Fruit fly (Drosophila melanogaster) whole organism, embryonic: ENCODE data around the gene CG9044.

Source experiments
- BEAF-32 ChIP-seq: fragments of 200-800 bp; sonication (Bioruptor generic); optimal IDR thresholded peaks from 3 replicates; lab custom pipeline; 2017; ENCODE audit warnings: missing biosample characterization, missing genetic modification characterization, mild to moderate bottlenecking, moderate library complexity, missing genetic modification reagents
- CG11504 ChIP-seq: fragments of 200-800 bp; sonication (Bioruptor generic); optimal IDR thresholded peaks from 3 replicates; lab custom pipeline; 2019; ENCODE audit warnings: missing biosample characterization, mild to moderate bottlenecking, missing genetic modification characterization, moderate library complexity
- CG11723 ChIP-seq: fragments of 200-800 bp; sonication (Bioruptor generic); optimal IDR thresholded peaks from 2 replicates; lab custom pipeline; 2017; ENCODE audit warnings: missing biosample characterization, mild to moderate bottlenecking, missing genetic modification characterization
- CG12219 ChIP-seq: fragments of 200-800 bp; sonication (Bioruptor generic); optimal IDR thresholded peaks from 3 replicates; lab custom pipeline; 2018; ENCODE audit warnings: missing biosample characterization, mild to moderate bottlenecking, missing genetic modification characterization
- CG12659 ChIP-seq: fragments of 200-800 bp; sonication (Bioruptor generic); optimal IDR thresholded peaks from 3 replicates; lab custom pipeline; 2017; ENCODE audit warnings: mild to moderate bottlenecking, missing biosample characterization, missing genetic modification reagents, missing genetic modification characterization
- CG12769 ChIP-seq: fragments of 200-800 bp; sonication (Bioruptor generic); optimal IDR thresholded peaks from 2 replicates; lab custom pipeline; 2019; ENCODE audit warnings: missing biosample characterization, mild to moderate bottlenecking, missing genetic modification characterization, moderate library complexity
- CG1603 ChIP-seq: fragments of 200-800 bp; sonication (Bioruptor generic); optimal IDR thresholded peaks from 2 replicates; lab custom pipeline; 2019; ENCODE audit warnings: missing biosample characterization, mild to moderate bottlenecking, missing genetic modification characterization, moderate library complexity
- CG16813 ChIP-seq: fragments of 200-800 bp; sonication (Bioruptor generic); IDR thresholded peaks from 3 replicates; pipeline ENCODE4 v1.3.6; 2022; ENCODE audit warnings: missing biosample characterization, missing genetic modification characterization; ENCODE audit not compliant: partially characterized antibody
- CG17829 ChIP-seq: fragments of 200-800 bp; optimal IDR thresholded peaks from 2 replicates; lab custom pipeline; 2019; ENCODE audit warnings: missing biosample characterization, mild to moderate bottlenecking, missing genetic modification characterization, moderate library complexity
- CG1792 ChIP-seq: fragments of 200-800 bp; sonication (Bioruptor generic); optimal IDR thresholded peaks from 2 replicates; lab custom pipeline; 2016; ENCODE audit warnings: missing biosample characterization, missing genetic modification characterization
- CG18262 ChIP-seq: fragments of 200-800 bp; optimal IDR thresholded peaks from 3 replicates; lab custom pipeline; 2019; ENCODE audit warnings: missing biosample characterization, mild to moderate bottlenecking, missing genetic modification characterization, moderate library complexity
- CG2116 ChIP-seq: fragments of 200-800 bp; sonication (Bioruptor generic); optimal IDR thresholded peaks from 3 replicates; lab custom pipeline; 2018; ENCODE audit warnings: missing biosample characterization, mild to moderate bottlenecking, missing genetic modification characterization
- CG2199 ChIP-seq: fragments of 200-800 bp; sonication (Bioruptor generic); IDR thresholded peaks from 3 replicates; pipeline ENCODE4 v1.3.6; 2022; ENCODE audit warnings: missing biosample characterization, missing genetic modification characterization
- CG2202 ChIP-seq: fragments of 200-800 bp; sonication (Bioruptor generic); optimal IDR thresholded peaks from 2 replicates; lab custom pipeline; 2018; ENCODE audit warnings: missing biosample characterization, mild to moderate bottlenecking, missing genetic modification characterization
- CG2712 ChIP-seq: fragments of 200-800 bp; optimal IDR thresholded peaks from 3 replicates; lab custom pipeline; 2019; ENCODE audit warnings: missing biosample characterization, mild to moderate bottlenecking, missing genetic modification characterization, moderate library complexity
- CG30020 ChIP-seq: fragments of 200-800 bp; optimal IDR thresholded peaks from 2 replicates; lab custom pipeline; 2019; ENCODE audit warnings: missing biosample characterization, mild to moderate bottlenecking, missing genetic modification characterization, moderate library complexity
- CG31388 ChIP-seq: fragments of 200-800 bp; sonication (Bioruptor generic); optimal IDR thresholded peaks from 2 replicates; lab custom pipeline; 2016; ENCODE audit warnings: missing biosample characterization, missing genetic modification characterization
- CG34422 ChIP-seq: fragments of 200-800 bp; sonication (Bioruptor generic); IDR thresholded peaks from 3 replicates; pipeline ENCODE4 v1.3.6; 2022; ENCODE audit warnings: missing biosample characterization, missing genetic modification characterization
- CG4404 ChIP-seq: fragments of 200-800 bp; sonication (Bioruptor generic); IDR thresholded peaks from 2 replicates; pipeline ENCODE4 v1.3.6; 2022; ENCODE audit warnings: missing biosample characterization, missing genetic modification characterization
- CG6175 ChIP-seq: fragments of 200-800 bp; sonication (Bioruptor generic); IDR thresholded peaks from 3 replicates; pipeline ENCODE4 v1.3.6; 2022; ENCODE audit warnings: missing biosample characterization, missing genetic modification characterization
- CG6689 ChIP-seq: fragments of 200-800 bp; sonication (Bioruptor generic); IDR thresholded peaks from 2 replicates; pipeline ENCODE4 v1.3.6; 2022; ENCODE audit warnings: missing biosample characterization, missing genetic modification characterization
- CG7987 ChIP-seq: fragments of 200-800 bp; sonication (Bioruptor generic); optimal IDR thresholded peaks from 2 replicates; lab custom pipeline; 2018; ENCODE audit warnings: missing biosample characterization, mild to moderate bottlenecking, missing genetic modification characterization, moderate library complexity
- Chrac-16 ChIP-seq: fragments of 200-800 bp; sonication (Bioruptor generic); optimal IDR thresholded peaks from 3 replicates; lab custom pipeline; 2016; ENCODE audit warnings: missing biosample characterization, missing genetic modification characterization
- Doc3 ChIP-seq: fragments of 200-800 bp; sonication (Bioruptor generic); IDR thresholded peaks from 3 replicates; pipeline ENCODE4 v1.3.6; 2022; ENCODE audit warnings: missing biosample characterization, missing genetic modification characterization; ENCODE audit not compliant: partially characterized antibody
- Eip74EF ChIP-seq, 2 experiments: fragments of 200-800 bp in 1 of 2; fragments of >200 bp in 1 of 2; sonication (Bioruptor generic) in 1 of 2; optimal IDR thresholded peaks; 2 replicates each; lab custom pipeline; 2017 to 2019; ENCODE audit warnings: missing biosample characterization in 2 of 2, missing genetic modification characterization in 2 of 2, mild to moderate bottlenecking in 1 of 2, moderate library complexity in 1 of 2
- HLHmδ ChIP-seq: fragments of 200-800 bp; sonication (Bioruptor generic); optimal IDR thresholded peaks from 2 replicates; lab custom pipeline; 2018; ENCODE audit warnings: missing biosample characterization, mild to moderate bottlenecking, missing genetic modification characterization, moderate library complexity
- Hmx ChIP-seq: fragments of 200-800 bp; sonication (Bioruptor generic); optimal IDR thresholded peaks from 2 replicates; lab custom pipeline; 2016; ENCODE audit warnings: missing biosample characterization, missing genetic modification characterization
- Mrtf ChIP-seq: fragments of 200-800 bp; sonication (Bioruptor generic); IDR thresholded peaks from 3 replicates; pipeline ENCODE4 v1.3.6; 2022; ENCODE audit warnings: missing biosample characterization, missing genetic modification characterization
- NK7.1 ChIP-seq: fragments of 200-800 bp; sonication (Bioruptor generic); optimal IDR thresholded peaks from 3 replicates; lab custom pipeline; 2016; ENCODE audit warnings: missing biosample characterization, missing genetic modification characterization
- Pdp1 ChIP-seq, 2 experiments: fragments of 200-800 bp; sonication (Bioruptor generic); optimal IDR thresholded peaks; 3 replicates each; lab custom pipeline; 2016; ENCODE audit warnings: missing biosample characterization in 2 of 2, missing genetic modification characterization in 2 of 2, mild to moderate bottlenecking in 1 of 2, moderate library complexity in 1 of 2
- Sox102F ChIP-seq: fragments of 200-800 bp; sonication (Bioruptor generic); optimal IDR thresholded peaks from 2 replicates; lab custom pipeline; 2018; ENCODE audit warnings: missing biosample characterization, mild to moderate bottlenecking, missing genetic modification characterization, moderate library complexity
- Spps ChIP-seq: fragments of 200-800 bp; sonication (Bioruptor generic); optimal IDR thresholded peaks from 2 replicates; lab custom pipeline; 2018; ENCODE audit warnings: missing biosample characterization, mild to moderate bottlenecking, missing genetic modification characterization
- Ssrp ChIP-seq: fragments of 200-800 bp; sonication (Bioruptor generic); optimal IDR thresholded peaks from 2 replicates; lab custom pipeline; 2018; ENCODE audit warnings: missing biosample characterization, mild to moderate bottlenecking, missing genetic modification characterization, moderate library complexity
- amos ChIP-seq: fragments of 200-800 bp; sonication (Bioruptor generic); IDR thresholded peaks from 2 replicates; pipeline ENCODE4 v1.3.6; 2022; ENCODE audit warnings: missing biosample characterization, missing genetic modification characterization; ENCODE audit not compliant: partially characterized antibody
- ap ChIP-seq: fragments of 200-800 bp; sonication (Bioruptor generic); IDR thresholded peaks from 2 replicates; pipeline ENCODE4 v1.3.6; 2022; ENCODE audit warnings: missing biosample characterization, missing genetic modification characterization
- bigmax ChIP-seq: fragments of 200-800 bp; sonication (Bioruptor generic); optimal IDR thresholded peaks from 2 replicates; lab custom pipeline; 2018; ENCODE audit warnings: missing biosample characterization, mild to moderate bottlenecking, missing genetic modification characterization
- ci ChIP-seq: fragments of 200-800 bp; sonication (Bioruptor generic); IDR thresholded peaks from 3 replicates; pipeline ENCODE4 v1.3.6; 2022; ENCODE audit warnings: missing biosample characterization, missing genetic modification characterization
- dan ChIP-seq: fragments of 200-800 bp; sonication (Bioruptor generic); IDR thresholded peaks from 2 replicates; pipeline ENCODE4 v1.3.6; 2022; ENCODE audit warnings: missing biosample characterization, missing genetic modification characterization
- dimm ChIP-seq: fragments of 200-800 bp; sonication (Bioruptor generic); IDR thresholded peaks from 2 replicates; pipeline ENCODE4 v1.3.6; 2022; ENCODE audit warnings: missing biosample characterization, missing genetic modification characterization
- disco-r ChIP-seq: fragments of 200-800 bp; sonication (Bioruptor generic); optimal IDR thresholded peaks from 2 replicates; lab custom pipeline; 2016; ENCODE audit warnings: missing biosample characterization, missing genetic modification characterization
- ems ChIP-seq: fragments of 200-800 bp; sonication (Bioruptor generic); optimal IDR thresholded peaks from 3 replicates; lab custom pipeline; 2016; ENCODE audit warnings: missing biosample characterization, missing genetic modification characterization
- fd96Cb ChIP-seq: fragments of 200-800 bp; sonication (Bioruptor generic); optimal IDR thresholded peaks from 2 replicates; lab custom pipeline; 2018; ENCODE audit warnings: missing biosample characterization, mild to moderate bottlenecking, missing genetic modification characterization, moderate library complexity
- gcm2 ChIP-seq: fragments of 200-800 bp; sonication (Bioruptor generic); optimal IDR thresholded peaks from 2 replicates; lab custom pipeline; 2016; ENCODE audit warnings: missing biosample characterization, missing genetic modification characterization
- ham ChIP-seq: fragments of 200-800 bp; sonication (Bioruptor generic); IDR thresholded peaks from 2 replicates; pipeline ENCODE4 v1.3.6; 2022; ENCODE audit warnings: missing biosample characterization, missing genetic modification characterization
- lab ChIP-seq: fragments of 200-800 bp; sonication (Bioruptor generic); optimal IDR thresholded peaks from 3 replicates; lab custom pipeline; 2017; ENCODE audit warnings: missing biosample characterization, missing genetic modification characterization, mild to moderate bottlenecking, moderate library complexity, missing genetic modification reagents
- lmd ChIP-seq: fragments of 200-800 bp; sonication (Bioruptor generic); IDR thresholded peaks from 2 replicates; pipeline ENCODE4 v1.3.6; 2022; ENCODE audit warnings: missing biosample characterization, missing genetic modification characterization
- nerfin-1 ChIP-seq: fragments of 200-800 bp; sonication (Bioruptor generic); optimal IDR thresholded peaks from 3 replicates; lab custom pipeline; 2019; ENCODE audit warnings: missing biosample characterization, mild to moderate bottlenecking, missing genetic modification characterization, moderate library complexity
- odd ChIP-seq: fragments of 200-800 bp; sonication (Bioruptor generic); optimal IDR thresholded peaks from 2 replicates; lab custom pipeline; 2017; ENCODE audit warnings: missing biosample characterization, mild to moderate bottlenecking, missing genetic modification characterization
- sqz ChIP-seq: fragments of 200-800 bp; sonication (Bioruptor generic); optimal IDR thresholded peaks from 3 replicates; lab custom pipeline; 2018; ENCODE audit warnings: missing biosample characterization, mild to moderate bottlenecking, missing genetic modification characterization
- sug ChIP-seq: fragments of 200-800 bp; optimal IDR thresholded peaks from 2 replicates; lab custom pipeline; 2019; ENCODE audit warnings: missing biosample characterization, mild to moderate bottlenecking, missing genetic modification characterization, moderate library complexity

The CG9044 gene

DNA sequence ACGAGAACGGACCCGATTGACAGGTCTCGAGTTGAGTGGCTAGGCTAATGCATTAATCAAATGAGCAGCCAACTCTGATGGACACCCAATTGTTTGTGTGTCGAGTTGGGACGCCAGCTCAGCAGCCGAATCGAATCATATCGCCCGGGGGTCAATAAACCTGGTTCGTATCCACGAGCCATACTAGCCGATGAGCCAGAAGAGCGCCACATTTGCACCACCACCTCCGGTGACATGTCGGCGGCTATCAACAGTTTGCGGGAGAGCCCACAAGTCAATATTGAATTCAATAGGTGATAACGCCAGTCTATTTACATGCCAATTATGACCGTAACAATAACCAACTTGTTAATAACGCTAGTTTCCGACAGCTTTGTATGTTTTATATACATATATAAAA lies 24.9 kb downstream of the CG9044 start (continued):
- TF ChIP-seq Pdp1 (GFP tag; optimal IDR thresholded peaks at IDR 0.05; lab: Kevin White, UChicago) (peak in 1 of 2 experiments; percentile 4), gcm2 (GFP tag; lab: Kevin White, UChicago) (no peak), fd96Cb (tag; lab: Kevin White, UChicago) (peak; percentile 4), odd (peak; percentile 77), nerfin-1 (tag; lab: Kevin White, UChicago) (peak; percentile 56), ci (GFP tag; lab: Robert Waterston, UW) (peak; percentile 73; the same call in 2 of the 3 replicates), NK7.1 (GFP tag; lab: Kevin White, UChicago) (peak; percentile 9), Spps (tag; lab: Kevin White, UChicago) (peak; percentile 6), lab (GFP tag; lab: Kevin White, UChicago) (peak; percentile 89), CG4404 (GFP tag; lab: Robert Waterston, UW) (no peak), amos (GFP tag; lab: Robert Waterston, UW) (no peak), bigmax (GFP tag; lab: Kevin White, UChicago) (peak; percentile 11), CG2199 (GFP tag; lab: Robert Waterston, UW) (0 out of 3 replicates have a peak, but pooled peaks have one; percentile 52), CG1603 (peak; percentile 32), CG30020 (tag; lab: Kevin White, UChicago) (no peak), Hmx (no peak), CG18262 (tag; lab: Kevin White, UChicago) (peak; percentile 38), CG2116 (GFP tag; lab: Kevin White, UChicago) (peak; percentile 9), ems (GFP tag; lab: Kevin White, UChicago) (no peak), CG17829 (no peak), CG7987 (GFP tag; lab: Kevin White, UChicago) (peak; percentile 89), Ssrp (tag; lab: Kevin White, UChicago) (no peak), CG6689 (GFP tag; lab: Robert Waterston, UW) (peak; percentile 33; the same call in 1 of the 2 replicates), CG31388 (GFP tag; lab: Kevin White, UChicago) (no peak), dimm (GFP tag; lab: Robert Waterston, UW) (no peak), HLHmδ (GFP tag; lab: Kevin White, UChicago) (peak; percentile 86), CG34422 (GFP tag; lab: Robert Waterston, UW) (peak; percentile 20; the same call in 1 of the 3 replicates), CG16813 (GFP tag; lab: Robert Waterston, UW) (no peak), BEAF-32 (no peak), CG1792 (no peak), Eip74EF (GFP tag; optimal IDR thresholded peaks at IDR 0.05; lab: Kevin White, UChicago) (peak in 1 of 2 experiments; percentile 27), sqz (peak; percentile 17), CG12659 (GFP tag; lab: Kevin White, UChicago) (peak; percentile 58), Doc3 (GFP tag; lab: Robert Waterston, UW) (no peak), dan (GFP tag; lab: Robert Waterston, UW) (no peak), sug (tag; lab: Kevin White, UChicago) (peak; percentile 83), CG11504 (tag; lab: Kevin White, UChicago) (peak; percentile 35), CG6175 (peak; percentile 59; the same call in 1 of the 3 replicates), Mrtf (GFP tag; lab: Robert Waterston, UW) (no peak), lmd (GFP tag; lab: Robert Waterston, UW) (no peak), Sox102F (GFP tag; lab: Kevin White, UChicago) (peak; percentile 40), ham (no peak), CG2712 (tag; lab: Kevin White, UChicago) (peak; percentile 6), CG12769 (tag; lab: Kevin White, UChicago) (peak; percentile 79), CG2202 (tag; lab: Kevin White, UChicago) (peak; percentile 52), CG12219 (GFP tag; lab: Kevin White, UChicago) (peak; percentile 34), disco-r (GFP tag; lab: Kevin White, UChicago) (no peak), CG11723 (GFP tag; lab: Kevin White, UChicago) (peak; percentile 65), Chrac-16 (GFP tag; lab: Kevin White, UChicago) (no peak), ap (GFP tag; lab: Robert Waterston, UW) (0 out of 2 replicates have a peak, but pooled peaks have one; percentile 26)
